Fruit fly (Drosophila melanogaster) whole organism, embryonic: ENCODE measurements around the gene Ssadh.

ENCODE experiments used
- BEAF-32 ChIP-seq: fragments of 200-800 bp; sonication (Bioruptor generic); optimal IDR thresholded peaks from 3 replicates; lab custom pipeline; 2017; ENCODE audit warnings: missing biosample characterization, missing genetic modification characterization, mild to moderate bottlenecking, moderate library complexity, missing genetic modification reagents
- Bgb ChIP-seq: fragments of 200-800 bp; sonication (Bioruptor generic); IDR thresholded peaks from 2 replicates; pipeline ENCODE4 v1.3.6; 2022; ENCODE audit warnings: missing biosample characterization, missing genetic modification characterization; ENCODE audit not compliant: partially characterized antibody
- CG10274 ChIP-seq: fragments of 200-800 bp; sonication (Bioruptor generic); optimal IDR thresholded peaks from 3 replicates; lab custom pipeline; 2017; ENCODE audit warnings: missing biosample characterization, mild to moderate bottlenecking, missing genetic modification characterization
- CG12219 ChIP-seq: fragments of 200-800 bp; sonication (Bioruptor generic); optimal IDR thresholded peaks from 3 replicates; lab custom pipeline; 2018; ENCODE audit warnings: missing biosample characterization, mild to moderate bottlenecking, missing genetic modification characterization
- CG12659 ChIP-seq: fragments of 200-800 bp; sonication (Bioruptor generic); optimal IDR thresholded peaks from 3 replicates; lab custom pipeline; 2017; ENCODE audit warnings: mild to moderate bottlenecking, missing biosample characterization, missing genetic modification reagents, missing genetic modification characterization
- CG12769 ChIP-seq: fragments of 200-800 bp; sonication (Bioruptor generic); optimal IDR thresholded peaks from 2 replicates; lab custom pipeline; 2019; ENCODE audit warnings: missing biosample characterization, mild to moderate bottlenecking, missing genetic modification characterization, moderate library complexity
- CG15479 ChIP-seq: fragments of 200-800 bp; sonication (Bioruptor generic); optimal IDR thresholded peaks from 3 replicates; lab custom pipeline; 2019; ENCODE audit warnings: missing biosample characterization, mild to moderate bottlenecking, missing genetic modification characterization, moderate library complexity
- CG15696 ChIP-seq: fragments of 200-800 bp; sonication (Bioruptor generic); optimal IDR thresholded peaks from 2 replicates; lab custom pipeline; 2019; ENCODE audit warnings: missing biosample characterization, mild to moderate bottlenecking, missing genetic modification characterization, moderate library complexity
- CG16815 ChIP-seq: fragments of 200-800 bp; sonication (Bioruptor generic); optimal IDR thresholded peaks from 3 replicates; lab custom pipeline; 2017; ENCODE audit warnings: missing biosample characterization, mild to moderate bottlenecking, missing genetic modification characterization
- CG17829 ChIP-seq: fragments of 200-800 bp; optimal IDR thresholded peaks from 2 replicates; lab custom pipeline; 2019; ENCODE audit warnings: missing biosample characterization, mild to moderate bottlenecking, missing genetic modification characterization, moderate library complexity
- CG1832 ChIP-seq: fragments of 200-800 bp; sonication (Bioruptor generic); optimal IDR thresholded peaks from 2 replicates; lab custom pipeline; 2017; ENCODE audit warnings: missing biosample characterization, mild to moderate bottlenecking, missing genetic modification characterization, inconsistent platforms
- CG2889 ChIP-seq: fragments of 200-800 bp; sonication (Bioruptor generic); IDR thresholded peaks from 3 replicates; pipeline ENCODE4 v1.3.6; 2022; ENCODE audit warnings: missing biosample characterization, missing genetic modification characterization
- CG32772 ChIP-seq: fragments of 200-800 bp; sonication (Bioruptor generic); IDR thresholded peaks from 2 replicates; pipeline ENCODE4 v1.3.6; 2022; ENCODE audit warnings: missing biosample characterization, missing genetic modification characterization
- CG3281 ChIP-seq: fragments of 200-800 bp; sonication (Bioruptor generic); optimal IDR thresholded peaks from 3 replicates; lab custom pipeline; 2017; ENCODE audit warnings: missing biosample characterization, mild to moderate bottlenecking, missing genetic modification characterization
- CG3847 ChIP-seq: fragments of 200-800 bp; sonication (Bioruptor generic); IDR thresholded peaks from 2 replicates; pipeline ENCODE4 v1.3.6; 2022; ENCODE audit warnings: missing biosample characterization, missing genetic modification characterization
- CG4360 ChIP-seq: fragments of 200-800 bp; sonication (Bioruptor generic); IDR thresholded peaks from 2 replicates; pipeline ENCODE4 v1.3.6; 2022; ENCODE audit warnings: missing biosample characterization, missing genetic modification characterization
- CG4404 ChIP-seq: fragments of 200-800 bp; sonication (Bioruptor generic); IDR thresholded peaks from 2 replicates; pipeline ENCODE4 v1.3.6; 2022; ENCODE audit warnings: missing biosample characterization, missing genetic modification characterization
- CG4730 ChIP-seq: fragments of 200-800 bp; sonication (Bioruptor generic); IDR thresholded peaks from 2 replicates; pipeline ENCODE4 v1.3.6; 2022; ENCODE audit warnings: missing biosample characterization, missing genetic modification characterization
- CG4854 ChIP-seq: fragments of 200-800 bp; sonication (Bioruptor generic); optimal IDR thresholded peaks from 2 replicates; lab custom pipeline; 2016; ENCODE audit warnings: missing biosample characterization, missing genetic modification characterization, inconsistent platforms
- CG8290 ChIP-seq, 3 experiments: fragments of 200-800 bp; sonication (Bioruptor generic); optimal IDR thresholded peaks; 2 replicates each; lab custom pipeline; 2016 to 2019; ENCODE audit warnings: missing biosample characterization in 3 of 3, missing genetic modification characterization in 3 of 3, mild to moderate bottlenecking in 2 of 3, moderate library complexity in 1 of 3
- CG8359 ChIP-seq: fragments of 200-800 bp; sonication (Bioruptor generic); optimal IDR thresholded peaks from 2 replicates; lab custom pipeline; 2017; ENCODE audit warnings: missing biosample characterization, mild to moderate bottlenecking, missing genetic modification characterization, borderline replicate concordance
- CG9932 ChIP-seq: fragments of 200-800 bp; sonication (Bioruptor generic); IDR thresholded peaks from 2 replicates; pipeline ENCODE4 v1.3.6; 2022; ENCODE audit warnings: missing biosample characterization, missing genetic modification characterization
- CoRest ChIP-seq: fragments of 200-800 bp; sonication (Bioruptor generic); optimal IDR thresholded peaks from 3 replicates; lab custom pipeline; 2018; ENCODE audit warnings: missing biosample characterization, mild to moderate bottlenecking, missing genetic modification characterization, moderate library complexity
- Dip2 ChIP-seq: fragments of 200-800 bp; sonication (Bioruptor generic); IDR thresholded peaks from 2 replicates; pipeline ENCODE4 v1.3.6; 2022; ENCODE audit warnings: missing biosample characterization, missing genetic modification characterization
- Hsf ChIP-seq: fragments of 200-800 bp; sonication (Bioruptor generic); optimal IDR thresholded peaks from 3 replicates; lab custom pipeline; 2016; ENCODE audit warnings: missing biosample characterization, missing genetic modification characterization
- NC2α ChIP-seq: fragments of 200-800 bp; sonication (Bioruptor generic); optimal IDR thresholded peaks from 2 replicates; lab custom pipeline; 2016; ENCODE audit warnings: missing biosample characterization, missing genetic modification characterization
- ab ChIP-seq: fragments of 200-800 bp; sonication (Bioruptor generic); optimal IDR thresholded peaks from 2 replicates; lab custom pipeline; 2016; ENCODE audit warnings: missing biosample characterization, missing genetic modification characterization
- abd-A ChIP-seq: fragments of 200-800 bp; sonication (Bioruptor generic); optimal IDR thresholded peaks from 3 replicates; lab custom pipeline; 2019; ENCODE audit warnings: missing biosample characterization, mild to moderate bottlenecking, missing genetic modification characterization, moderate library complexity
- ac ChIP-seq: fragments of 200-800 bp; sonication (Bioruptor generic); optimal IDR thresholded peaks from 3 replicates; lab custom pipeline; 2017; ENCODE audit warnings: missing biosample characterization, mild to moderate bottlenecking, missing genetic modification characterization
- ci ChIP-seq: fragments of 200-800 bp; sonication (Bioruptor generic); IDR thresholded peaks from 3 replicates; pipeline ENCODE4 v1.3.6; 2022; ENCODE audit warnings: missing biosample characterization, missing genetic modification characterization
- dm ChIP-seq: fragments of 200-800 bp; sonication (Bioruptor generic); optimal IDR thresholded peaks from 3 replicates; lab custom pipeline; 2016; ENCODE audit warnings: missing biosample characterization, missing genetic modification characterization
- dysf ChIP-seq: fragments of 200-800 bp; sonication (Bioruptor generic); IDR thresholded peaks from 3 replicates; pipeline ENCODE4 v1.3.6; 2022; ENCODE audit warnings: missing biosample characterization, missing genetic modification characterization
- en ChIP-seq: fragments of 200-800 bp; sonication (Bioruptor generic); optimal IDR thresholded peaks from 2 replicates; lab custom pipeline; 2016; ENCODE audit warnings: missing biosample characterization, missing genetic modification characterization
- gro ChIP-seq: fragments of 200-800 bp; sonication (Bioruptor generic); optimal IDR thresholded peaks from 2 replicates; lab custom pipeline; 2016; ENCODE audit warnings: missing biosample characterization, missing genetic modification characterization
- ham ChIP-seq: fragments of 200-800 bp; sonication (Bioruptor generic); IDR thresholded peaks from 2 replicates; pipeline ENCODE4 v1.3.6; 2022; ENCODE audit warnings: missing biosample characterization, missing genetic modification characterization
- kay ChIP-seq: fragments of 200-800 bp; sonication (Bioruptor generic); optimal IDR thresholded peaks from 2 replicates; lab custom pipeline; 2016; ENCODE audit warnings: missing biosample characterization, missing genetic modification characterization
- p53 ChIP-seq: fragments of 200-800 bp; sonication (Bioruptor generic); optimal IDR thresholded peaks from 2 replicates; lab custom pipeline; 2016; ENCODE audit warnings: missing biosample characterization, missing genetic modification characterization
- pan ChIP-seq, 4 experiments: fragments of >200 bp in 3 of 4; fragments of 200-800 bp in 1 of 4; sonication (Bioruptor generic) in 1 of 4; optimal IDR thresholded peaks in 3 of 4; IDR thresholded peaks in 1 of 4; 2 replicates each; pipeline versions ENCODE4 v1.3.6 to Lab custom; 2017 to 2022; ENCODE audit warnings: missing biosample characterization in 2 of 4, missing genetic modification characterization in 2 of 4, mixed read lengths in 1 of 4
- pros ChIP-seq: fragments of 200-800 bp; sonication (Bioruptor generic); optimal IDR thresholded peaks from 3 replicates; lab custom pipeline; 2019; ENCODE audit warnings: missing biosample characterization, mild to moderate bottlenecking, missing genetic modification characterization, moderate library complexity
- psq ChIP-seq: fragments of 200-800 bp; sonication (Bioruptor generic); optimal IDR thresholded peaks from 2 replicates; lab custom pipeline; 2017; ENCODE audit warnings: missing biosample characterization, missing genetic modification characterization
- sens ChIP-seq: fragments of 200-800 bp; sonication (Bioruptor generic); peaks from one replicate; lab custom pipeline; 2016; ENCODE audit warnings: missing biosample characterization, missing genetic modification characterization
- sna ChIP-seq: fragments of 200-800 bp; sonication (Bioruptor generic); IDR thresholded peaks from 2 replicates; pipeline ENCODE4 v1.3.6; 2022; ENCODE audit warnings: missing biosample characterization, missing genetic modification characterization; ENCODE audit not compliant: partially characterized antibody
- sqz ChIP-seq: fragments of 200-800 bp; sonication (Bioruptor generic); optimal IDR thresholded peaks from 3 replicates; lab custom pipeline; 2018; ENCODE audit warnings: missing biosample characterization, mild to moderate bottlenecking, missing genetic modification characterization
- sug ChIP-seq: fragments of 200-800 bp; optimal IDR thresholded peaks from 2 replicates; lab custom pipeline; 2019; ENCODE audit warnings: missing biosample characterization, mild to moderate bottlenecking, missing genetic modification characterization, moderate library complexity
- tio ChIP-seq: fragments of 200-800 bp; sonication (Bioruptor generic); optimal IDR thresholded peaks from 2 replicates; lab custom pipeline; 2017; ENCODE audit warnings: missing biosample characterization, missing genetic modification characterization, inconsistent platforms
- tna ChIP-seq: fragments of 200-800 bp; sonication (Bioruptor generic); IDR thresholded peaks from 2 replicates; pipeline ENCODE4 v1.3.6; 2022; ENCODE audit warnings: missing biosample characterization, missing genetic modification characterization; ENCODE audit not compliant: partially characterized antibody
- unc-4 ChIP-seq: fragments of 200-800 bp; sonication (Bioruptor generic); IDR thresholded peaks from 2 replicates; pipeline ENCODE4 v1.3.6; 2022; ENCODE audit warnings: missing biosample characterization, missing genetic modification characterization; ENCODE audit not compliant: partially characterized antibody
- zen2 ChIP-seq: fragments of 200-800 bp; sonication (Bioruptor generic); IDR thresholded peaks from 3 replicates; pipeline ENCODE4 v1.3.6; 2022; ENCODE audit warnings: missing biosample characterization, missing genetic modification characterization; ENCODE audit not compliant: partially characterized antibody

Gene Ssadh

dm6 chr3R:25661531-25662193 is 34.9 kb upstream of the Ssadh start, which contains the start of gene RASSF8 (continued):
- no peak for TF ChIP-seq abd-A (tag; lab: Kevin White, UChicago)
- TF ChIP-seq CG4854: peak; percentile 2
- TF ChIP-seq CG8290 (GFP tag; optimal IDR thresholded peaks at IDR 0.05; lab: Kevin White, UChicago): no peak
- TF ChIP-seq CG8290 (tag; optimal IDR thresholded peaks at IDR 0.05; lab: Kevin White, UChicago): no peak
- no peak for TF ChIP-seq CG15696
- no peak for TF ChIP-seq CG32772 (GFP tag; lab: Robert Waterston, UW)
- TF ChIP-seq sqz (GFP tag; lab: Kevin White, UChicago): peak; percentile 17
- peak; percentile 77 for TF ChIP-seq BEAF-32 (GFP tag; lab: Kevin White, UChicago)
- no peak for TF ChIP-seq NC2α
- TF ChIP-seq psq: no peak
- no peak for TF ChIP-seq CG8359 (GFP tag; lab: Kevin White, UChicago)
- TF ChIP-seq ac (GFP tag; lab: Kevin White, UChicago): no peak
- TF ChIP-seq tna (GFP tag; lab: Robert Waterston, UW): peak; percentile 8; the same call in 1 of the 2 replicates
- no peak for TF ChIP-seq CG10274 (GFP tag; lab: Kevin White, UChicago)
- TF ChIP-seq Hsf (GFP tag; lab: Kevin White, UChicago): peak; percentile 16
- TF ChIP-seq p53 (GFP tag; lab: Kevin White, UChicago): no peak
- TF ChIP-seq CG12219 (GFP tag; lab: Kevin White, UChicago): no peak
- peak; percentile 46; the same call in 1 of the 2 replicates for TF ChIP-seq sna (GFP tag; lab: Robert Waterston, UW)
- no peak for TF ChIP-seq CG4730
- TF ChIP-seq CG17829: no peak
- TF ChIP-seq CG4404 (GFP tag; lab: Robert Waterston, UW): no peak
- peak; percentile 88 for TF ChIP-seq sens (GFP tag; lab: Kevin White, UChicago)
- no peak for TF ChIP-seq CG3281 (GFP tag; lab: Kevin White, UChicago)
- no peak for TF ChIP-seq CG15479
- no peak for TF ChIP-seq tio (GFP tag; lab: Kevin White, UChicago)
- peak; percentile 61 for TF ChIP-seq unc-4
- TF ChIP-seq CG12659 (GFP tag; lab: Kevin White, UChicago): peak; percentile 36
- TF ChIP-seq CG2889 (GFP tag; lab: Robert Waterston, UW): no peak
- TF ChIP-seq Bgb (GFP tag; lab: Robert Waterston, UW): peak; percentile 78
- TF ChIP-seq dysf (GFP tag; lab: Robert Waterston, UW): peak; percentile 28; the same call in 1 of the 3 replicates
- TF ChIP-seq zen2 (GFP tag; lab: Robert Waterston, UW): peak; percentile 7; the same call in 1 of the 3 replicates
- peak; percentile 79 for TF ChIP-seq CG9932 (GFP tag; lab: Robert Waterston, UW)
- no peak for TF ChIP-seq CG12769 (tag; lab: Kevin White, UChicago)
- TF ChIP-seq ci (GFP tag; lab: Robert Waterston, UW): 0 out of 3 replicates have a peak, but pooled peaks have one; percentile 7
- TF ChIP-seq kay: peak; percentile 47
- TF ChIP-seq CoRest (tag; lab: Kevin White, UChicago): peak; percentile 57
- TF ChIP-seq CG1832 (GFP tag; lab: Kevin White, UChicago): no peak
- TF ChIP-seq ham: no peak
- no peak for TF ChIP-seq gro (GFP tag; lab: Kevin White, UChicago)
- peak; percentile 22; the same call in 1 of the 2 replicates for TF ChIP-seq CG3847
- no peak for TF ChIP-seq ab
- no peak for TF ChIP-seq Dip2 (GFP tag; lab: Robert Waterston, UW)
- peak; percentile 25 for TF ChIP-seq dm (GFP tag; lab: Kevin White, UChicago)
- peak; percentile 38 for TF ChIP-seq sug (tag; lab: Kevin White, UChicago)
- TF ChIP-seq en: no peak
- peak; percentile 95 for TF ChIP-seq CG4360 (GFP tag; lab: Robert Waterston, UW)
- TF ChIP-seq pan (optimal IDR thresholded peaks at IDR 0.05; lab: Kevin White, UChicago): no peak
- TF ChIP-seq pan (GFP tag; optimal IDR thresholded peaks at IDR 0.05 in 1 of 2, IDR thresholded peaks at IDR 0.05 in 1 of 2): no peak
- no peak for TF ChIP-seq pros (GFP tag; lab: Kevin White, UChicago)
- TF ChIP-seq CG16815 (GFP tag; lab: Kevin White, UChicago): no peak
